Worm (Caenorhabditis elegans): ENCODE measurements around the gene C25D7.16.

DNA sequence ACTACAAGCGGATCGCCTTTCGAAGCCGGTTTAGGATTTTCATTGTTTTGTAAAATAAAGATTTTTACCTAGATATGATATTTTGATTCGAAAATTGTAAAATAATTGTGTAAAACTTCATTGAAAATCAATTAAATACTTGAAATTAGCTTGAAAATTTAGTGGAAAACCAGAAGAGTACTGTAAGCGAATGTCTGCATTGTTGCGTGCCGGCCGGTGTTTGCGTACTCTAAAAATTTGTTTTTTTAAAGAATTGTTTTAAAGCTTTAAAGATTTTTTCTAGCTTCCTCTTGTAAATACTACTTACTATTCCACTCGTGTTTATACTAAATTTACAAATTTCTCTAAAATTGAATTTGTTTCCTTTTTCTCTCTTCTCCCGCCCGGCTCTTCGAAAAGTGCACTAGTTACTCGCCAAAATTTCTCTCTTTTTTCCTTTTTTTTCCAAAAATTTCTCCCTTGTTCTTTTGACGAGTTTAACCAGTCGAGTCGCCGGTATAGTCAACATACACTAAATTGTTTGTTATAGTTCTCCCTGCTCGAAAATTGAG is 13.5 kb downstream of the C25D7.16 start:
- TF ChIP-seq pha-4 (GFP tag; IDR thresholded peaks at IDR 0.05) (no peak), pha-4 (tag; optimal IDR thresholded peaks at IDR 0.05) (no peak), daf-8 (GFP tag; IDR thresholded peaks at IDR 0.05) (no peak), vab-7 (GFP tag; IDR thresholded peaks at IDR 0.05) (no peak), aly-2 (tag; optimal IDR thresholded peaks at IDR 0.05) (no peak), ZK546.5 (tag; optimal IDR thresholded peaks at IDR 0.05) (no peak), zag-1 (tag; optimal IDR thresholded peaks at IDR 0.05) (no peak), nhr-11 (tag; optimal IDR thresholded peaks at IDR 0.05) (no peak), unc-62 (GFP tag; optimal IDR thresholded peaks at IDR 0.05 in 1 of 2) (no peak), unc-62 (tag; optimal IDR thresholded peaks at IDR 0.05) (no peak), ztf-11 (tag; optimal IDR thresholded peaks at IDR 0.05) (no peak), aha-1 (tag) (no peak), snpc-4 (tag; optimal IDR thresholded peaks at IDR 0.05) (no peak), hlh-30 (tag; optimal IDR thresholded peaks at IDR 0.05; ENCODE audit: insufficient read depth) (no peak), ces-1 (GFP tag; optimal IDR thresholded peaks at IDR 0.05) (no peak)
